Worm (Caenorhabditis elegans): Measurements from ENCODE around the gene mob-4.

Gene mob-4

DNA sequence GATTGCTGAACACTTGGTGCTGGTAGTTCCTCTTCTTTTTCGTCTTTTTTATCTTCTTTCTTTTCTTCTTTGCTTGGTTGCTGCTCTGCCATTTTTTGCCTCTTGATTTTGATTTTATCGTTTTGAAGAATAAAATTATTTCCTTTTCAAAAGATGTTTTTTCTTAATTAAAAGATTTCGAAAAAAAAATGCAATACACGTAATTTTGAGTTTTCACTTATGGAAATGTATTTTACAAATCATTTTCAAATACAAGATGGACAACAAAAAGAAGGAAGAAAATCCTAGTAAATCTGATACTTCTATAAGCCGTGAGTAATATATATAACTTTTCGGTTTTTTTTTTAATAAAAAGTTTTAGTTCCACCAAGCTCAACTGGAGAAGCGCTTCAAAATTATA, 24.5 kb downstream of the mob-4 start, which contains the start of the genes C02F5.10 and C02F5.2:
C02F5.10 (minus strand) TSS at position 101 of the 400 bp plus-strand sequence.
C02F5.2 (plus strand) TSS at position 239 of the 400 bp plus-strand sequence.
- TF ChIP-seq ceh-36 (tag; optimal IDR thresholded peaks at IDR 0.05) (no peak), hnd-1 (tag; optimal IDR thresholded peaks at IDR 0.05) (no peak)

DNA sequence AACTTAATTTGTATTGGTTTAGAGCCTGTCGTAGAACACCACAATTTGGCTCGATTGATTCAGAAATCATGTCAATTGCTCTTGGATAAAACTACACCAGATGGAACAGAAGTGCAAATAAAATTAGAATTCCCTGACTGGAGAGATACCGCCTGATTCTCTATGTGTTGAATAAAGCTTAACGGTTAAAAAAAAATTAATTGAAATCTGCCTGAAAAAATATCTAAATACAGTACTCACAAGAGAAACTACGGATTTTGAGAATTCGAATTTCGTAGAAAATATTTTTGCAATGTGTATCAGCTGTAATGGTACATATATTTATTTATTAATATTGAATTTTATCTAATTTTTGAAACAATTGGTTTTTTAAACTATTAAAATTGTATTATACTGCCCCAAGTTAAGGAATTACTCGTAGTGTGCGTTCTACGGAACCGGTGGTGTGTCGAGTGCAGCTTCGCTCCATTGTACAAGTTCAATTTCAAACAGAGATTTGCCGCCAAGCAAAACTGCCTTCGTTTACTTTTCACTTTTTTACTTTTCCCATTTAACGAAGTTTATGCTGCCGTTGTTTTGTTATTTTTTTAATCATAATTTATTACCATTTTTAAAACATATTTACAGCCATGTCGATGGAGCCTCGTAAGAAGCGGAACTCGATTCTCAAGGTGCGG, 25.2 kb downstream of the mob-4 start, which contains the start of gene knl-1:
knl-1 (plus strand) TSS at position 626 of the 677 bp plus-strand sequence.
- TF ChIP-seq F13C5.2 (tag; optimal IDR thresholded peaks at IDR 0.05), result peak; percentile 51
- TF ChIP-seq flt-1 (GFP tag; IDR thresholded peaks at IDR 0.05), result no peak
- TF ChIP-seq hmg-4 (GFP tag; optimal IDR thresholded peaks at IDR 0.05), result peak; percentile 54
- TF ChIP-seq hnd-1 (tag; optimal IDR thresholded peaks at IDR 0.05), result no peak

DNA sequence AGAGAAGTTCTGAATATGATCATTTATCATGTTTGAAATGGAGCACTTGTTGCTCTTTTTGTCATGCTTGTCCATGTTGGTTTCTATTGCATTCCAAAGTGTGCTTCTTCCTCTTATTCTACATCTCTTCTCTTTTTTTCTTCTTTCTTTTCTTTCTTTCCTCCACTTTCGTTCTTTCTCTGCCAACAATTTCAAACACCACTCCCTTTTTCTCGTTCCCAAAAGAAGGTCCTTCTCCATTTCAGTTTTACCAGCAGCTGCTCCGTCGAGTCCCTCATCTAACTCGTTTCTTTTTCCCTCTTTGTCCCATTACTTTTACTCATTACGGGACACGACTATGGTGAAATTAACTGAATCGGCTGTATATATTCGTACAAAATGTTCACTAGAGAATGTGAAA, 30.0 kb downstream of the mob-4 start, which contains the start of gene F09G8.5:
F09G8.5 (plus strand) TSS at position 38 of the 400 bp plus-strand sequence.
- TF ChIP-seq flt-1 (GFP tag; IDR thresholded peaks at IDR 0.05) (no peak), aly-1 (tag; optimal IDR thresholded peaks at IDR 0.05) (no peak), scrt-1 (GFP tag; IDR thresholded peaks at IDR 0.05) (no peak), tbx-37 (GFP tag; conservative IDR thresholded peaks at IDR 0.05) (no peak)

DNA sequence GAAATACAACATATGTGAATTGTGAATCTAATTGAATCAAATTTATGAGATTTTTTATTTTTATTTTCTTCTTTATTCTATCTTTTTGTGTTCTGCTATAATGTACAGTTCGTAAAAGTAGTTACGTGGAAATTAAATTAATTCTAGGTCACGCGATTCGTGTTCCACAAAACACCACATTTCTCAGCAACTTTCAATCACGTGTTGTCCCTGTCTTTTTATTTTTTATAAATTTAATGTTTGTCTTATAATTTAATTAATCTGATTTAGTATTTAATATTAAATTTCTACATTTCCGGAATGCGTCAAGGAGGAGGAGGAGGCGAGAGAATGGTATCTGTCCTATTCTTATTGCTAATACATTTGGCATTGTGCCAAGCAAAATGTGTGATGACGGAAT, 33.1 kb downstream of the mob-4 start, which contains the start of gene ncr-2:
ncr-2 (plus strand) TSS at position 301 of the 400 bp plus-strand sequence.
- TF ChIP-seq tbx-37 (GFP tag; conservative IDR thresholded peaks at IDR 0.05) (no peak), ceh-36 (tag; optimal IDR thresholded peaks at IDR 0.05) (no peak), ets-7 (tag; optimal IDR thresholded peaks at IDR 0.05) (no peak), ceh-13 (GFP tag; optimal IDR thresholded peaks at IDR 0.05) (no peak), B0310.2 (tag; optimal IDR thresholded peaks at IDR 0.05) (no peak), aly-1 (tag; optimal IDR thresholded peaks at IDR 0.05) (no peak), F13C5.2 (tag; optimal IDR thresholded peaks at IDR 0.05) (no peak), ama-1 (optimal IDR thresholded peaks at IDR 0.05) (no peak), hmg-4 (GFP tag; optimal IDR thresholded peaks at IDR 0.05) (no peak), hmbx-1 (tag; optimal IDR thresholded peaks at IDR 0.05) (no peak), hnd-1 (tag; optimal IDR thresholded peaks at IDR 0.05) (no peak), flt-1 (GFP tag; IDR thresholded peaks at IDR 0.05) (no peak), pes-1 (GFP tag; IDR thresholded peaks at IDR 0.05) (no peak), tbx-11 (GFP tag; IDR thresholded peaks at IDR 0.05) (no peak), sea-1 (GFP tag; conservative IDR thresholded peaks at IDR 0.05) (no peak), scrt-1 (GFP tag; IDR thresholded peaks at IDR 0.05) (no peak), tra-4 (tag; optimal IDR thresholded peaks at IDR 0.05) (no peak)

DNA sequence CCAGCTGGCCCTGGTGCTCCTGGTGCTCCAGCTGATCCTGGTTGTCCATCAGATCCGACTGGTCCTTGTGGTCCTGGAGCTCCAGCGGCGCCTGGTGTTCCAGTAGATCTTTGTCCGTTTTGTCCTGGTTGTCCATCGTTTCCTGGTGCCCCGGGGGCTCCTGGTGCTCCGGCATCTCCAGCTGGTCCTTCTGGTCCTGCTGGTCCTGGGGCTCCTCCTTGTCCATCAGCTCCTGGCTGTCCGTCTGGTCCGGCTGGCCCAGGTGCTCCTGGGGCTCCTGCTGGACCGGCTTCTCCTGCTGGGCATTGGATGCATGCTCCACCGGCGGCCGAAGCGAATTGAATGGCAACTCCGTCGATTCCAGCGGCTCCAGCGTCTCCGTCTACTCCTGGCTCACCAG, 37.7 kb downstream of the mob-4 start:
- no peak for TF ChIP-seq pes-1 (GFP tag; IDR thresholded peaks at IDR 0.05)
- TF ChIP-seq tra-4 (tag; optimal IDR thresholded peaks at IDR 0.05), result no peak
- TF ChIP-seq ceh-13 (GFP tag; optimal IDR thresholded peaks at IDR 0.05), result no peak
- no peak for TF ChIP-seq hmg-4 (GFP tag; optimal IDR thresholded peaks at IDR 0.05)
- TF ChIP-seq aly-1 (tag; optimal IDR thresholded peaks at IDR 0.05), result no peak
- TF ChIP-seq tbx-37 (GFP tag; conservative IDR thresholded peaks at IDR 0.05), result no peak
- no peak for TF ChIP-seq ets-7 (tag; optimal IDR thresholded peaks at IDR 0.05)
- TF ChIP-seq hnd-1 (tag; optimal IDR thresholded peaks at IDR 0.05), result no peak
- TF ChIP-seq sea-1 (GFP tag; conservative IDR thresholded peaks at IDR 0.05), result no peak
- TF ChIP-seq F13C5.2 (tag; optimal IDR thresholded peaks at IDR 0.05), result no peak
- no peak for TF ChIP-seq hmbx-1 (tag; optimal IDR thresholded peaks at IDR 0.05)
- no peak for TF ChIP-seq ceh-36 (tag; optimal IDR thresholded peaks at IDR 0.05)

DNA sequence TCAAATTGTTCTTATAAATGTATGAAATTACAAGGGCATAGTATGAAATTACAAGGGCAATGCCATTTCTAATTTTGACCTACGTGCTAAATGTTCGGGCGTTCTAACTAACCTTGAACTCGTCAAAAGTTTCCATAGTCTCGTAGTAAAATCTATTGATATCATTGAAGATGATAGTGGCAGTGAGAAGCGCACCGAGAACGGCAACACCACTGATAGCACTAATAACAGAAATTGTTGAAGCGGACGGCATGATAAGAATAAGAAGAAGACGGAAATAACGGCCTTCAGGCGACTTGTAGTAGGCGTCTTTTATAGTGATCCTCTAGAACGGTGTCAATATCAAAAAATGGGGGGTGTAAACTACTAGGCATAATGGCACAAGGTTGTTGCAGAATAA, 38.5 kb downstream of the mob-4 start, which contains the start of gene col-91:
col-91 (minus strand) TSS at position 288 of the 400 bp plus-strand sequence.
- TF ChIP-seq flt-1 (GFP tag; IDR thresholded peaks at IDR 0.05) (no peak), ceh-36 (tag; optimal IDR thresholded peaks at IDR 0.05) (no peak), pes-1 (GFP tag; IDR thresholded peaks at IDR 0.05) (no peak), hnd-1 (tag; optimal IDR thresholded peaks at IDR 0.05) (no peak), tra-4 (tag; optimal IDR thresholded peaks at IDR 0.05) (no peak), aly-1 (tag; optimal IDR thresholded peaks at IDR 0.05) (no peak), ceh-13 (GFP tag; optimal IDR thresholded peaks at IDR 0.05) (no peak), ama-1 (optimal IDR thresholded peaks at IDR 0.05) (no peak), scrt-1 (GFP tag; IDR thresholded peaks at IDR 0.05) (no peak), tbx-37 (GFP tag; conservative IDR thresholded peaks at IDR 0.05) (no peak), F13C5.2 (tag; optimal IDR thresholded peaks at IDR 0.05) (no peak), tbx-11 (GFP tag; IDR thresholded peaks at IDR 0.05) (no peak), ets-7 (tag; optimal IDR thresholded peaks at IDR 0.05) (no peak), B0310.2 (tag; optimal IDR thresholded peaks at IDR 0.05) (no peak), hmg-4 (GFP tag; optimal IDR thresholded peaks at IDR 0.05) (no peak), sea-1 (GFP tag; conservative IDR thresholded peaks at IDR 0.05) (no peak), hmbx-1 (tag; optimal IDR thresholded peaks at IDR 0.05) (no peak)

DNA sequence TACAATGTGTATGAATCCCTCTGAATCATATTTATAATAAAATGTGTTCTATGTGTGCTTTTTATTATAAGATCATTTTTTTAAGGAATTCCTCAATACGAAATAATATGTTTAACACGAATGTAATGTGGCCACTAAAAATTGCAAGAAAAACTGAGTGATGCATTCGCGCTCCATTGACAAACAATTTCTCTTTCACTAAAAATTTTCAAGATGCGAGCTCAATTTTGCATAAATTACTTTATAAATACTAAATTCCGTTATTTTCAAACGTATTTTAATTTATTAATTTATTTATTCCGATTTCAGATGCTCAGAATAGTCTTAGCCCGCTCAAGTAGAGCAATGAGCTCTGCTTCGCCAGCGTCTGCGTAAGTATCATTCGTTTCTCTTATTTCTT, 40.9 kb downstream of the mob-4 start, which contains the start of gene mrps-9:
mrps-9 (plus strand) TSS at position 310 of the 400 bp plus-strand sequence.
- no peak for TF ChIP-seq tra-4 (tag; optimal IDR thresholded peaks at IDR 0.05)
- no peak for TF ChIP-seq ceh-36 (tag; optimal IDR thresholded peaks at IDR 0.05)
- no peak for TF ChIP-seq ama-1 (optimal IDR thresholded peaks at IDR 0.05)
- no peak for TF ChIP-seq flt-1 (GFP tag; IDR thresholded peaks at IDR 0.05)
- no peak for TF ChIP-seq scrt-1 (GFP tag; IDR thresholded peaks at IDR 0.05)

DNA sequence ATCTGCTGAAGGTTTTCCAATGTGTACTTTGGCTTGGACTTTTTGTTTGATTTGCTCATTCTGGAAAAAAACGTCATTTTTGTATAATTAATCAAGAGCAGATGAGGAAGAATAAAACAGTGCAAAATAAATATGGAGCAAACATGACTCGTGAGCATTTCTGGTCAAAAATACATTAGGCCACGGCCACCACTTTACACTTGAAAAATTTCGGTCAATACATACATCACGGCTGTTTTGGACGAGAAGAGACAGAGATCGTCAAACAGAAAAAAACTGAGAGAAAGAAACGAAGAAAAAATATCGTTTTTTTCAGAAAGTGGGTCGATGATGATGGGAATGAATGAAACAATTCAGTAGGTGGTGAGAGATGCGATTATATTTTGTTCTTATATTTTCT, 43.4 kb downstream of the mob-4 start, which contains the start of the genes F09G8.7 and crn-7:
F09G8.7 (minus strand) TSS at position 60 of the 400 bp plus-strand sequence.
crn-7 (plus strand) TSS at position 236 of the 400 bp plus-strand sequence.
- TF ChIP-seq scrt-1 (GFP tag; IDR thresholded peaks at IDR 0.05) (no peak), pes-1 (GFP tag; IDR thresholded peaks at IDR 0.05) (no peak), F13C5.2 (tag; optimal IDR thresholded peaks at IDR 0.05) (no peak), tbx-11 (GFP tag; IDR thresholded peaks at IDR 0.05) (no peak), tbx-37 (GFP tag; conservative IDR thresholded peaks at IDR 0.05) (no peak), B0310.2 (tag; optimal IDR thresholded peaks at IDR 0.05) (no peak), ceh-36 (tag; optimal IDR thresholded peaks at IDR 0.05) (no peak), hnd-1 (tag; optimal IDR thresholded peaks at IDR 0.05) (no peak), ets-7 (tag; optimal IDR thresholded peaks at IDR 0.05) (no peak), hmg-4 (GFP tag; optimal IDR thresholded peaks at IDR 0.05) (no peak), ceh-13 (GFP tag; optimal IDR thresholded peaks at IDR 0.05) (no peak), aly-1 (tag; optimal IDR thresholded peaks at IDR 0.05) (no peak), hmbx-1 (tag; optimal IDR thresholded peaks at IDR 0.05) (no peak), sea-1 (GFP tag; conservative IDR thresholded peaks at IDR 0.05) (no peak), flt-1 (GFP tag; IDR thresholded peaks at IDR 0.05) (no peak), ama-1 (optimal IDR thresholded peaks at IDR 0.05) (no peak), tra-4 (tag; optimal IDR thresholded peaks at IDR 0.05) (no peak)
